Fruit fly (Drosophila melanogaster): Measurements from ENCODE around the gene Shal.

Shal gene

DNA sequence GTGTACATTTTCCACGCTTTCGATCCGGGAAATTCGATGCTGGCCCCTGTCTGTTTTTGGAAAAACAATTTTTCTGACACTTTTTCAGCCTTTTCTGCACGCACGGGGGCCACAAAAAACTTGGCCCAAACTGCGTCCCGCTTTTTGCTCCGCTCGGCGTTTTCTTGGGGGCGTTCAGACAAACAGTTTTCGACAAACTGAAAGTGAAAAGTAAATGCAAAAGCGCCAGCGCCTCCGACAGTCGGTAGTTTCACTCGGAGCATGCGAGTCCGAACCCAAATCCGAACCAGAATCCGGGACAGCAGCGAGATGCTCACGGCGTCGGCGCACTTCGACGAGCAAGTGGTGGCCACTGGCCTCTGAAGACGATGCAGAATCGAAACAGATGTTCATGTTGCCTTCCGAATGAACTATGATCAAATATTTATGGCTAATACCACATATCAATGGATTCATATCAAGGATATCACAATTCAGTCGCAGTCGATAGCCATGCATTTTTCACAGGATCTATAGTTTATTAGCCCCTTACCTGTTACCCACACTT lies at the start of gene Shal:
Gene Shal (minus strand): TSS at position 200 of the 547 bp plus-strand sequence.
- TF ChIP-seq Pif1A (GFP tag; optimal IDR thresholded peaks at IDR 0.05): no peak

dm6 chr3L:19632766-19633632 lies 48.6 kb upstream of the Shal start:
- TF ChIP-seq EcR (GFP tag; optimal IDR thresholded peaks at IDR 0.05) (peak; percentile 54), CG8159 (tag; optimal IDR thresholded peaks at IDR 0.05) (no peak), CG10348 (GFP tag; IDR thresholded peaks at IDR 0.05) (no peak), CG12605 (GFP tag; IDR thresholded peaks at IDR 0.05) (peak; percentile 14; the same call in 1 of the 2 replicates), CG9948 (tag; optimal IDR thresholded peaks at IDR 0.05) (no peak), D1 (tag; optimal IDR thresholded peaks at IDR 0.05) (no peak), CG17806 (tag; optimal IDR thresholded peaks at IDR 0.05) (peak; percentile 35), fd96Ca (GFP tag; IDR thresholded peaks at IDR 0.05) (peak; percentile 65; the same call in 2 of the 3 replicates), CG8301 (tag; optimal IDR thresholded peaks at IDR 0.05) (peak; percentile 37), Ets98B (GFP tag; IDR thresholded peaks at IDR 0.05) (peak; percentile 59; the same call in 1 of the 2 replicates), Pif1A (GFP tag; optimal IDR thresholded peaks at IDR 0.05) (peak; percentile 56), CG4496 (GFP tag; IDR thresholded peaks at IDR 0.05) (peak; percentile 75), CG13204 (GFP tag; optimal IDR thresholded peaks at IDR 0.05) (peak; percentile 40), rn (GFP tag; IDR thresholded peaks at IDR 0.05) (0 out of 2 replicates have a peak, but pooled peaks have one; percentile 22), gl (tag; optimal IDR thresholded peaks at IDR 0.05) (peak; percentile 4), CG32121 (GFP tag; IDR thresholded peaks at IDR 0.05) (peak; percentile 78; the same call in 1 of the 2 replicates), Pif1B (GFP tag; optimal IDR thresholded peaks at IDR 0.05) (peak; percentile 61), CG15710 (tag; optimal IDR thresholded peaks at IDR 0.05) (peak; percentile 38), Snoo (tag; optimal IDR thresholded peaks at IDR 0.05) (no peak)

DNA sequence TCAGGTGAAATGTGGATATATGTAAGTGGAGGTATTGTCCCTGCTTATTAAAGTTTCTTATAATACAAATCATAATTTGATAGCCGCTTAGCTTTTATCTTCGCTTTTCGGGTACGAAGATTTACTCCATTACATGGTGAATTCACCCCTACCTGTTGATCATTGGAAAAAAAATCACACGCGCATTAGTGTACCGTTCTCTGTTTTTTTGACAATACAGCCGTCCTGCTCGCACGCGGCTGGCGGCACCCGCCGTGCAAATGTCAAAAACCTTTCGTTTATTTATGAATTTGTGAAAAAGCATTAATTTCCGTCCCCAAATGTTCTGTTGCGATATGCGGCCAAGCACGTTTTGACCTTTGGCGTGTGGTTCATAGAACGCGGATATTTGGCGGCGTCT lies 47.5 kb upstream of the Shal start:
- TF ChIP-seq EcR (GFP tag; optimal IDR thresholded peaks at IDR 0.05) (no peak), CG15710 (tag; optimal IDR thresholded peaks at IDR 0.05) (no peak), CG17806 (tag; optimal IDR thresholded peaks at IDR 0.05) (no peak), Pif1B (GFP tag; optimal IDR thresholded peaks at IDR 0.05) (no peak), CG34367 (tag; optimal IDR thresholded peaks at IDR 0.05) (no peak), Pif1A (GFP tag; optimal IDR thresholded peaks at IDR 0.05) (no peak), D1 (tag; optimal IDR thresholded peaks at IDR 0.05) (no peak), CG8159 (tag; optimal IDR thresholded peaks at IDR 0.05) (no peak), rn (GFP tag; IDR thresholded peaks at IDR 0.05) (no peak), CG4496 (GFP tag; IDR thresholded peaks at IDR 0.05) (no peak), CG32121 (GFP tag; IDR thresholded peaks at IDR 0.05) (no peak), CG13204 (GFP tag; optimal IDR thresholded peaks at IDR 0.05) (no peak), CG10348 (GFP tag; IDR thresholded peaks at IDR 0.05) (no peak), CG12605 (GFP tag; IDR thresholded peaks at IDR 0.05) (no peak), Ets98B (GFP tag; IDR thresholded peaks at IDR 0.05) (no peak)

- TF ChIP-seq gl (tag; optimal IDR thresholded peaks at IDR 0.05): no peak
- no peak for TF ChIP-seq Ets98B (GFP tag; IDR thresholded peaks at IDR 0.05)
- no peak for TF ChIP-seq CG8301 (tag; optimal IDR thresholded peaks at IDR 0.05)
- TF ChIP-seq D1 (tag; optimal IDR thresholded peaks at IDR 0.05): no peak
- no peak for TF ChIP-seq Pif1B (GFP tag; optimal IDR thresholded peaks at IDR 0.05)
- no peak for TF ChIP-seq rn (GFP tag; IDR thresholded peaks at IDR 0.05)
- TF ChIP-seq fd96Ca (GFP tag; IDR thresholded peaks at IDR 0.05): no peak
- no peak for TF ChIP-seq CG17806 (tag; optimal IDR thresholded peaks at IDR 0.05)
- no peak for TF ChIP-seq CG12605 (GFP tag; IDR thresholded peaks at IDR 0.05)
- TF ChIP-seq CG15710 (tag; optimal IDR thresholded peaks at IDR 0.05): no peak
- no peak for TF ChIP-seq EcR (GFP tag; optimal IDR thresholded peaks at IDR 0.05)
- no peak for TF ChIP-seq Pif1A (GFP tag; optimal IDR thresholded peaks at IDR 0.05)
Observed at dm6 chr3L:19630701-19631100, 46.3 kb upstream of the Shal start.

DNA sequence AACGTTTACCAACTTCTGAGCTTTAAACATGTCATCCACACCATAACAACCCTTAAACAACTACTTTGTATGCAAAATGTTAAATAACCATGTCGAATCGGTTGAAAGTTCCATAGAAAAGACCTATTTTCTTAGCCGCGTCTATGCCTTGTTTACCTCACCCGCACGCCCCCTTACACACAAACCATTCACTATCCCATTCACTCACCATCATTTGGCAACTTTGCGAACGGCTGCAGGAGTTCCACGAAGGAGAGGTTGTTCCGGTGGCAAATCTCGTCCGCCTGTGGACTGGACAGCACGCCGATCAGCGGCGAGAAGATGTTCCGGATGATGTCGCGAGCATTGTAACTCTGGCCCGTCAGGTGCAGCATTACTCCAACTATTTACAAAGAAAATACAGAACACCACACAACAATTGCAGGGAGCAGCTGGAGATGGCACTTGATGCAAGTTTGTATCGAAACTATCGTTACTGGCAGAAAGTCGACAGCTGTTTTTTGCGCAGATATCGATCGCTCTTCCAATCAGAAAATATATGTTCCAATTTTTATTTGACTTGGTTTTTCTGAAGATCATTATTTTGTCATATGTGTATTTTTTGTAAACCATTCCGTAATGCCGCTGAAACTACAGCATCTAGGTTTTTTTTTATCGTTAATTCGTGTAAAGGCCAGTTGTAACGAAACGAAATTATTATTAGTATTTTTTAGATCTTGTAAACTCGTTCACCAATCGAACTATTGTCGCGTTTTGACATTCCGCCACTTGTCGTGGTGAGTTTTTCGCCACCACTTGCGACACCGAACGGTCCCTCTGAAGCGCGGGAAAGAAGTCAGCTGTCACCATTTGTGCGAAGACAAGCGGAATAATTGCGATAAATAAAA lies 33.9 kb upstream of the Shal start, which contains the start of gene asf1:
Gene asf1 (plus strand): TSS at position 823 of the 887 bp plus-strand sequence.
- TF ChIP-seq CG12605 (GFP tag; IDR thresholded peaks at IDR 0.05) (no peak), CG32121 (GFP tag; IDR thresholded peaks at IDR 0.05) (peak; percentile 31; the same call in 1 of the 2 replicates), CG4496 (GFP tag; IDR thresholded peaks at IDR 0.05) (0 out of 3 replicates have a peak, but pooled peaks have one; percentile 12)

- TF ChIP-seq CG15710 (tag; optimal IDR thresholded peaks at IDR 0.05): peak; percentile 99
- peak; percentile 99 for TF ChIP-seq Snoo (tag; optimal IDR thresholded peaks at IDR 0.05)
- TF ChIP-seq Pif1B (GFP tag; optimal IDR thresholded peaks at IDR 0.05): peak; percentile 99
- TF ChIP-seq CG32121 (GFP tag; IDR thresholded peaks at IDR 0.05): peak; percentile 98
- peak; percentile 95 for TF ChIP-seq rn (GFP tag; IDR thresholded peaks at IDR 0.05)
- peak; percentile 98 for TF ChIP-seq CG4496 (GFP tag; IDR thresholded peaks at IDR 0.05)
- TF ChIP-seq CG17806 (tag; optimal IDR thresholded peaks at IDR 0.05): peak; percentile 99
- no peak for TF ChIP-seq D1 (tag; optimal IDR thresholded peaks at IDR 0.05)
- TF ChIP-seq gl (tag; optimal IDR thresholded peaks at IDR 0.05): peak; percentile 94
- peak; percentile 99 for TF ChIP-seq Pif1A (GFP tag; optimal IDR thresholded peaks at IDR 0.05)
- peak; percentile 98 for TF ChIP-seq fd96Ca (GFP tag; IDR thresholded peaks at IDR 0.05)
- peak; percentile 96 for TF ChIP-seq CG34367 (tag; optimal IDR thresholded peaks at IDR 0.05)
- TF ChIP-seq CG14655 (GFP tag; optimal IDR thresholded peaks at IDR 0.05): peak; percentile 99
- peak; percentile 96 for TF ChIP-seq Ets98B (GFP tag; IDR thresholded peaks at IDR 0.05)
- TF ChIP-seq CG10348 (GFP tag; IDR thresholded peaks at IDR 0.05): peak; percentile 95
- TF ChIP-seq CG13204 (GFP tag; optimal IDR thresholded peaks at IDR 0.05): no peak
- no peak for TF ChIP-seq EcR (GFP tag; optimal IDR thresholded peaks at IDR 0.05)
- peak; percentile 99 for TF ChIP-seq CG8159 (tag; optimal IDR thresholded peaks at IDR 0.05)
- TF ChIP-seq CG9948 (tag; optimal IDR thresholded peaks at IDR 0.05): peak; percentile 99
- no peak; the same call in none of the 2 replicates for TF ChIP-seq CG12605 (GFP tag; IDR thresholded peaks at IDR 0.05)
- TF ChIP-seq CG8301 (tag; optimal IDR thresholded peaks at IDR 0.05): peak; percentile 97
Observed at dm6 chr3L:19612172-19612571, 27.8 kb upstream of the Shal start, which contains the start of the genes Lon and PIG-F. TSS of gene Lon (minus strand) at chr3L:19612199. TSS of gene PIG-F (plus strand) at chr3L:19612455.
